Worm (Caenorhabditis elegans) whole organism, young adult: ENCODE results near the gene EGAP4.1.

ENCODE experiments used
- F57A8.1 ChIP-seq: fragments of 200-800 bp; sonication (Bioruptor generic); optimal IDR thresholded peaks from 2 replicates; lab custom pipeline; 2018; ENCODE audit warnings: mild to moderate bottlenecking, missing genetic modification characterization, moderate library complexity, missing compliant biosample characterization
- F57C9.4 ChIP-seq: sonication (generic microtip); optimal IDR thresholded peaks from 2 replicates; lab custom pipeline; 2017; ENCODE audit warnings: mild to moderate bottlenecking, missing genetic modification characterization, missing compliant biosample characterization
- K11D2.4 ChIP-seq: fragments of 200-800 bp; sonication (Bioruptor generic); IDR thresholded peaks from 2 replicates; pipeline ENCODE4 v1.3.6; 2022; ENCODE audit warnings: missing genetic modification reagents, missing genetic modification characterization, missing compliant biosample characterization
- Y53G8AR.9 ChIP-seq: fragments of 200-800 bp; sonication (Bioruptor generic); conservative IDR thresholded peaks from 2 replicates; pipeline ENCODE4 v1.3.6; 2022; ENCODE audit warnings: missing genetic modification reagents, missing genetic modification characterization, missing compliant biosample characterization
- Y79H2A.3 ChIP-seq: fragments of 200-800 bp; sonication (Bioruptor generic); conservative IDR thresholded peaks from 2 replicates; pipeline ENCODE4 v1.3.6; 2022; ENCODE audit warnings: missing genetic modification reagents, missing genetic modification characterization, missing compliant biosample characterization
- ama-1 ChIP-seq, 3 experiments: fragments of 150-350 bp in 1 of 3; sonication (generic microtip) in 2 of 3; optimal IDR thresholded peaks; 2 replicates each; lab custom pipeline; 2014 to 2018; ENCODE audit warnings: missing biosample characterization in 2 of 3, missing genetic modification characterization in 2 of 3, missing genetic modification reagents in 2 of 3
- aptf-3 ChIP-seq: fragments of 200-800 bp; sonication (Bioruptor generic); IDR thresholded peaks from 2 replicates; pipeline ENCODE4 v1.3.6; 2022; ENCODE audit warnings: missing genetic modification characterization, missing compliant biosample characterization
- attf-3 ChIP-seq: fragments of 200-800 bp; sonication (Bioruptor generic); conservative IDR thresholded peaks from 2 replicates; pipeline ENCODE4 v1.3.6; 2022; ENCODE audit warnings: missing genetic modification reagents, missing genetic modification characterization, missing compliant biosample characterization
- attf-6 ChIP-seq: fragments of 200-800 bp; sonication (Bioruptor generic); IDR thresholded peaks from 2 replicates; pipeline ENCODE4 v1.3.6; 2022; ENCODE audit warnings: missing genetic modification reagents, missing genetic modification characterization, missing compliant biosample characterization
- cebp-1 ChIP-seq, 2 experiments: fragments of 200-800 bp in 1 of 2; sonication (Bioruptor generic) in 1 of 2; sonication (generic microtip) in 1 of 2; IDR thresholded peaks in 1 of 2; optimal IDR thresholded peaks in 1 of 2; 2 replicates each; pipeline versions ENCODE4 v1.3.6 to Lab custom; 2017 to 2022; ENCODE audit warnings: missing compliant biosample characterization in 2 of 2, missing genetic modification characterization in 2 of 2, mild to moderate bottlenecking in 1 of 2, missing genetic modification reagents in 1 of 2, moderate library complexity in 1 of 2
- ceh-100 ChIP-seq: fragments of 200-800 bp; sonication (Bioruptor generic); IDR thresholded peaks from 2 replicates; pipeline ENCODE4 v1.3.6; 2022; ENCODE audit warnings: missing genetic modification reagents, missing genetic modification characterization, missing compliant biosample characterization
- ceh-27 ChIP-seq: fragments of 200-800 bp; sonication (Bioruptor generic); optimal IDR thresholded peaks from 2 replicates; lab custom pipeline; 2018; ENCODE audit warnings: mild to moderate bottlenecking, missing genetic modification characterization, moderate library complexity, missing compliant biosample characterization
- dox-1 ChIP-seq: fragments of 200-800 bp; sonication (Bioruptor generic); IDR thresholded peaks from 2 replicates; pipeline ENCODE4 v1.3.6; 2022; ENCODE audit warnings: missing genetic modification reagents, missing genetic modification characterization, missing compliant biosample characterization
- dpff-1 ChIP-seq: sonication (generic microtip); optimal IDR thresholded peaks from 2 replicates; lab custom pipeline; 2017; ENCODE audit warnings: mild to moderate bottlenecking, missing genetic modification characterization, missing compliant biosample characterization
- egl-44 ChIP-seq: fragments of 200-800 bp; sonication (Bioruptor generic); IDR thresholded peaks from 2 replicates; pipeline ENCODE4 v1.3.6; 2022; ENCODE audit warnings: missing genetic modification reagents, missing genetic modification characterization, missing compliant biosample characterization
- egrh-3 ChIP-seq: fragments of 200-800 bp; sonication (Bioruptor generic); IDR thresholded peaks from 2 replicates; pipeline ENCODE4 v1.3.6; 2022; ENCODE audit warnings: missing genetic modification reagents, missing genetic modification characterization, missing compliant biosample characterization
- ekl-4 ChIP-seq: fragments of 200-800 bp; sonication (Bioruptor generic); IDR thresholded peaks from 2 replicates; pipeline ENCODE4 v1.3.6; 2022; ENCODE audit warnings: missing genetic modification reagents, missing genetic modification characterization, missing compliant biosample characterization
- gei-17 ChIP-seq: fragments of 200-800 bp; sonication (Bioruptor generic); optimal IDR thresholded peaks from 2 replicates; lab custom pipeline; 2018; ENCODE audit warnings: mild to moderate bottlenecking, missing genetic modification characterization, missing compliant biosample characterization
- him-1 ChIP-seq: sonication (generic microtip); optimal IDR thresholded peaks from 2 replicates; lab custom pipeline; 2016; ENCODE audit warnings: missing genotype, missing genetic modification reagents, missing genetic modification characterization, missing compliant biosample characterization
- hlh-12 ChIP-seq: sonication (generic microtip); optimal IDR thresholded peaks from 2 replicates; lab custom pipeline; 2016; ENCODE audit warnings: missing genetic modification characterization, missing compliant biosample characterization
- hlh-26 ChIP-seq: fragments of 200-800 bp; sonication (Bioruptor generic); conservative IDR thresholded peaks from 2 replicates; pipeline ENCODE4 v1.3.6; 2022; ENCODE audit warnings: missing genetic modification reagents, missing genetic modification characterization, missing compliant biosample characterization
- lag-1 ChIP-seq: fragments of 200-800 bp; sonication (Bioruptor generic); IDR thresholded peaks from 2 replicates; pipeline ENCODE4 v1.3.6; 2022; ENCODE audit warnings: missing genetic modification reagents, missing genetic modification characterization, missing compliant biosample characterization
- lin-26 ChIP-seq: fragments of 200-800 bp; sonication (Bioruptor generic); IDR thresholded peaks from 2 replicates; pipeline ENCODE4 v1.3.6; 2022; ENCODE audit warnings: missing genetic modification reagents, missing genetic modification characterization, missing compliant biosample characterization
- lin-35 ChIP-seq, 3 experiments: fragments of 150-350 bp in 2 of 3; sonication (generic microtip) in 1 of 3; optimal IDR thresholded peaks; 2 replicates each; lab custom pipeline; 2014 to 2018; ENCODE audit warnings: missing biosample characterization in 3 of 3, missing genetic modification characterization in 3 of 3, missing genetic modification reagents in 3 of 3
- madf-8 ChIP-seq: fragments of 200-800 bp; sonication (Bioruptor generic); conservative IDR thresholded peaks from 2 replicates; pipeline ENCODE4 v1.3.6; 2022; ENCODE audit warnings: missing genetic modification reagents, missing genetic modification characterization, missing compliant biosample characterization
- nfya-1 ChIP-seq: sonication (generic microtip); optimal IDR thresholded peaks from 2 replicates; lab custom pipeline; 2017; ENCODE audit warnings: antibody characterized with exemption, missing compliant biosample characterization, missing genetic modification characterization, borderline replicate concordance; ENCODE audit not compliant: insufficient read depth
- nfya-2 ChIP-seq: fragments of 200-800 bp; sonication (Bioruptor generic); IDR thresholded peaks from 2 replicates; pipeline ENCODE4 v1.3.6; 2022; ENCODE audit warnings: missing genetic modification reagents, missing genetic modification characterization, missing compliant biosample characterization
- nhr-80 ChIP-seq: sonication (generic microtip); optimal IDR thresholded peaks from 2 replicates; lab custom pipeline; 2016; ENCODE audit warnings: missing genetic modification characterization, missing compliant biosample characterization
- rcor-1 ChIP-seq: fragments of 200-800 bp; sonication (Bioruptor generic); IDR thresholded peaks from 2 replicates; pipeline ENCODE4 v1.3.6; 2022; ENCODE audit warnings: missing genetic modification reagents, missing genetic modification characterization, missing compliant biosample characterization
- rec-8 ChIP-seq, 2 experiments: sonication (generic microtip); optimal IDR thresholded peaks; 2 replicates each; lab custom pipeline; 2016; ENCODE audit warnings: mild to moderate bottlenecking in 2 of 2, missing genetic modification characterization in 2 of 2, missing genetic modification reagents in 2 of 2, missing genotype in 2 of 2, missing biosample characterization in 1 of 2, missing compliant biosample characterization in 1 of 2, moderate library complexity in 1 of 2
- snpc-1.1 ChIP-seq: sonication (generic microtip); optimal IDR thresholded peaks from 2 replicates; lab custom pipeline; 2017; ENCODE audit warnings: missing genetic modification characterization, mild to moderate bottlenecking, missing compliant biosample characterization, antibody characterized with exemption, moderate library complexity, missing genotype, missing genetic modification reagents; ENCODE audit not compliant: insufficient read depth
- snpc-4 ChIP-seq, 5 experiments: fragments of 150-350 bp in 1 of 5; sonication (generic microtip) in 4 of 5; optimal IDR thresholded peaks; 2 replicates each; lab custom pipeline; 2014 to 2018; ENCODE audit warnings: missing genetic modification characterization in 5 of 5, missing biosample characterization in 3 of 5, antibody characterized with exemption in 2 of 5, mild to moderate bottlenecking in 2 of 5, missing compliant biosample characterization in 2 of 5, missing genotype in 2 of 5, moderate library complexity in 2 of 5, missing genetic modification reagents in 1 of 5
- tbp1 ChIP-seq: fragments of 200-800 bp; sonication (Bioruptor generic); optimal IDR thresholded peaks from 2 replicates; lab custom pipeline; 2018; ENCODE audit warnings: mild to moderate bottlenecking, missing genetic modification characterization, missing compliant biosample characterization
- tbx-9 ChIP-seq: sonication (generic microtip); optimal IDR thresholded peaks from 2 replicates; lab custom pipeline; 2016; ENCODE audit warnings: borderline replicate concordance, missing genetic modification characterization, inconsistent platforms, missing compliant biosample characterization
- unc-62 ChIP-seq: fragments of 150-350 bp; optimal IDR thresholded peaks from 2 replicates; lab custom pipeline; 2014; ENCODE audit warnings: missing biosample characterization, missing genetic modification reagents, missing genetic modification characterization
- ztf-26 ChIP-seq: sonication (generic microtip); optimal IDR thresholded peaks from 2 replicates; lab custom pipeline; 2017; ENCODE audit warnings: missing genetic modification characterization, missing compliant biosample characterization

The EGAP4.1 gene

ce11 chrX:8755987-8756386 is 28.8 kb upstream of the EGAP4.1 start:
- TF ChIP-seq gei-17 (GFP tag; lab: Kevin White, UChicago) (no peak), nhr-80 (tag; lab: Kevin White, UChicago) (peak; percentile 14)

- TF ChIP-seq ztf-26 (tag; lab: Kevin White, UChicago) = no peak
- no peak for TF ChIP-seq aptf-3
Observed at ce11 chrX:8754285-8754795, 27.1 kb upstream of the EGAP4.1 start.

- TF ChIP-seq tbp1 (GFP tag; lab: Kevin White, UChicago) = no peak
- no peak for TF ChIP-seq Y79H2A.3 (GFP tag; lab: Robert Waterston, UW)
- TF ChIP-seq lin-26 = 0 out of 2 replicates have a peak, but pooled peaks have one; percentile 37
- no peak for TF ChIP-seq dox-1
Observed at ce11 chrX:8752546-8752945, 25.3 kb upstream of the EGAP4.1 start.

- TF ChIP-seq nfya-2 (GFP tag; lab: Robert Waterston, UW) = no peak
- no peak for TF ChIP-seq egl-44 (GFP tag; lab: Robert Waterston, UW)
- TF ChIP-seq unc-62 (GFP tag; lab: Kevin White, UChicago) = no peak
- no peak for TF ChIP-seq hlh-26
- no peak for TF ChIP-seq lin-35 (GFP tag; optimal IDR thresholded peaks at IDR 0.05; lab: Kevin White, UChicago)
- TF ChIP-seq, all 124 proteins: peak for 0
Observed at ce11 chrX:8750660-8751059, 23.5 kb upstream of the EGAP4.1 start, which contains the start of gene asns-2. asns-2 (minus strand) TSS chrX:8750941.

ce11 chrX:8750209-8750608 is 23.0 kb upstream of the EGAP4.1 start:
- TF ChIP-seq ekl-4 (GFP tag; lab: Robert Waterston, UW) (no peak), ama-1 (optimal IDR thresholded peaks at IDR 0.05; lab: Kevin White, UChicago) (no peak), ama-1 (GFP tag; optimal IDR thresholded peaks at IDR 0.05; lab: Kevin White, UChicago) (no peak), attf-3 (GFP tag; lab: Robert Waterston, UW) (no peak), hlh-12 (tag; lab: Kevin White, UChicago) (no peak), F57A8.1 (GFP tag; lab: Kevin White, UChicago) (no peak), egrh-3 (GFP tag; lab: Robert Waterston, UW) (no peak), nhr-80 (tag; lab: Kevin White, UChicago) (peak; percentile 63), rcor-1 (no peak), cebp-1 (GFP tag; IDR thresholded peaks at IDR 0.05; lab: Robert Waterston, UW) (no peak), cebp-1 (tag; optimal IDR thresholded peaks at IDR 0.05; lab: Kevin White, UChicago) (peak; percentile 4), lag-1 (GFP tag; lab: Robert Waterston, UW) (no peak), dpff-1 (tag; lab: Kevin White, UChicago) (no peak)

- TF ChIP-seq nfya-1 (tag; lab: Kevin White, UChicago) = no peak
- TF ChIP-seq madf-8 = no peak
- TF ChIP-seq attf-6 (GFP tag; lab: Robert Waterston, UW) = no peak
- no peak for TF ChIP-seq K11D2.4 (GFP tag; lab: Robert Waterston, UW)
- TF ChIP-seq tbx-9 (tag; lab: Kevin White, UChicago) = no peak
- no peak for TF ChIP-seq snpc-4 (GFP tag; optimal IDR thresholded peaks at IDR 0.05; lab: Kevin White, UChicago)
- no peak for TF ChIP-seq snpc-4 (tag; optimal IDR thresholded peaks at IDR 0.05; lab: Kevin White, UChicago)
- no peak for TF ChIP-seq ceh-100 (GFP tag; lab: Robert Waterston, UW)
- no peak for TF ChIP-seq snpc-1.1 (tag; lab: Kevin White, UChicago)
- no peak for TF ChIP-seq ama-1 (optimal IDR thresholded peaks at IDR 0.05; lab: Kevin White, UChicago)
- no peak for TF ChIP-seq ama-1 (GFP tag; optimal IDR thresholded peaks at IDR 0.05; lab: Kevin White, UChicago)
- TF ChIP-seq hlh-26 = no peak
- no peak for TF ChIP-seq F57A8.1 (GFP tag; lab: Kevin White, UChicago)
- no peak for TF ChIP-seq him-1
- no peak for TF ChIP-seq ceh-27 (GFP tag; lab: Kevin White, UChicago)
- no peak for TF ChIP-seq tbp1 (GFP tag; lab: Kevin White, UChicago)
- no peak for TF ChIP-seq Y53G8AR.9 (GFP tag; lab: Robert Waterston, UW)
- no peak for TF ChIP-seq gei-17 (GFP tag; lab: Kevin White, UChicago)
- no peak for TF ChIP-seq F57C9.4 (tag; lab: Kevin White, UChicago)
- TF ChIP-seq rec-8 (tag; optimal IDR thresholded peaks at IDR 0.05; lab: Kevin White, UChicago) = no peak
- TF ChIP-seq egrh-3 (GFP tag; lab: Robert Waterston, UW) = no peak
- TF ChIP-seq, all 124 proteins: peak for 0
Observed at ce11 chrX:8745524-8745923, 18.3 kb upstream of the EGAP4.1 start.
